Fruit fly (Drosophila melanogaster): ENCODE results near the gene Rcd4.

Rcd4 gene

dm6 chr2L:8364006-8364956 is 18.4 kb upstream of the Rcd4 start, which contains the start of the genes RpS13 and CSN8 (continued):
- TF ChIP-seq achi (GFP tag; optimal IDR thresholded peaks at IDR 0.05), result peak; percentile 100
- TF ChIP-seq CG8319 (GFP tag; optimal IDR thresholded peaks at IDR 0.05), result no peak
- TF ChIP-seq Eip78C (GFP tag), result peak; percentile 59
- TF ChIP-seq Sox102F (GFP tag; optimal IDR thresholded peaks at IDR 0.05), result no peak
- TF ChIP-seq Ets96B (tag; optimal IDR thresholded peaks at IDR 0.05), result no peak
- TF ChIP-seq CG8119 (GFP tag; IDR thresholded peaks at IDR 0.05), result 0 out of 3 replicates have a peak, but pooled peaks have one; percentile 18

dm6 chr2L:8365701-8366643 is 16.7 kb upstream of the Rcd4 start, which contains the start of gene Pp2A-29B:
TSS of gene Pp2A-29B (plus strand) at chr2L:8366038.
- TF ChIP-seq Blimp-1 (GFP tag; optimal IDR thresholded peaks at IDR 0.05) (no peak), CG8119 (GFP tag; IDR thresholded peaks at IDR 0.05) (no peak), Hr39 (GFP tag; optimal IDR thresholded peaks at IDR 0.05) (peak; percentile 48), CG8632 (GFP tag; optimal IDR thresholded peaks at IDR 0.05) (no peak), CG11902 (GFP tag; optimal IDR thresholded peaks at IDR 0.05) (peak; percentile 38), dac (GFP tag; optimal IDR thresholded peaks at IDR 0.05) (no peak), CG8319 (GFP tag; optimal IDR thresholded peaks at IDR 0.05) (no peak), lz (GFP tag; optimal IDR thresholded peaks at IDR 0.05) (peak; percentile 55), Smox (GFP tag; optimal IDR thresholded peaks at IDR 0.05) (peak; percentile 58), CG34406 (GFP tag; optimal IDR thresholded peaks at IDR 0.05) (no peak), Sox14 (GFP tag; optimal IDR thresholded peaks at IDR 0.05) (no peak), Eip93F (GFP tag; optimal IDR thresholded peaks at IDR 0.05) (no peak), achi (GFP tag; optimal IDR thresholded peaks at IDR 0.05) (peak; percentile 92), CG10631 (GFP tag; optimal IDR thresholded peaks at IDR 0.05) (peak; percentile 45), CG6792 (GFP tag; optimal IDR thresholded peaks at IDR 0.05) (no peak), CG9139 (GFP tag; optimal IDR thresholded peaks at IDR 0.05) (no peak), Ets96B (tag; optimal IDR thresholded peaks at IDR 0.05) (peak; percentile 12), CG16779 (tag; optimal IDR thresholded peaks at IDR 0.05) (no peak), Sox102F (GFP tag; optimal IDR thresholded peaks at IDR 0.05) (peak; percentile 42), Sox15 (GFP tag; optimal IDR thresholded peaks at IDR 0.05) (no peak), eg (GFP tag; IDR thresholded peaks at IDR 0.05) (no peak), fd59A (GFP tag; optimal IDR thresholded peaks at IDR 0.05) (no peak), salr (GFP tag; optimal IDR thresholded peaks at IDR 0.05) (no peak), CG31627 (GFP tag; optimal IDR thresholded peaks at IDR 0.05) (peak; percentile 42), Lpt (GFP tag; optimal IDR thresholded peaks at IDR 0.05) (no peak), ss (GFP tag; optimal IDR thresholded peaks at IDR 0.05) (peak in 1 of 2 experiments; percentile 48), CG6808 (GFP tag; optimal IDR thresholded peaks at IDR 0.05) (no peak), Gug (GFP tag; IDR thresholded peaks at IDR 0.05) (no peak), fd85E (GFP tag; optimal IDR thresholded peaks at IDR 0.05) (no peak), Met (GFP tag; optimal IDR thresholded peaks at IDR 0.05) (peak; percentile 40), cyc (GFP tag; optimal IDR thresholded peaks at IDR 0.05) (peak; percentile 10), topi (GFP tag; optimal IDR thresholded peaks at IDR 0.05) (peak; percentile 39), CG7368 (GFP tag; optimal IDR thresholded peaks at IDR 0.05) (no peak), Hr38 (GFP tag; optimal IDR thresholded peaks at IDR 0.05) (no peak), Eip78C (GFP tag) (peak; percentile 77), CG32006 (GFP tag; optimal IDR thresholded peaks at IDR 0.05) (no peak), CG11294 (GFP tag; IDR thresholded peaks at IDR 0.05) (no peak), spab (GFP tag; optimal IDR thresholded peaks at IDR 0.05) (no peak), Ets21C (GFP tag; optimal IDR thresholded peaks at IDR 0.05) (peak; percentile 50), CG11762 (GFP tag; optimal IDR thresholded peaks at IDR 0.05; ENCODE audit: insufficient read depth) (no peak), CG15336 (GFP tag; IDR thresholded peaks at IDR 0.05) (no peak), net (GFP tag; optimal IDR thresholded peaks at IDR 0.05) (no peak), fkh (GFP tag; optimal IDR thresholded peaks at IDR 0.05) (peak; percentile 75), CG4318 (GFP tag; optimal IDR thresholded peaks at IDR 0.05) (no peak)
